Worm (Caenorhabditis elegans) whole organism, L1 larva: ENCODE measurements around the gene Y19D10B.8.

Experiments
- C04F5.9 ChIP-seq: sonication (generic microtip); optimal IDR thresholded peaks from 2 replicates; lab custom pipeline; 2016; ENCODE audit warnings: missing genetic modification characterization, missing compliant biosample characterization
- C16A3.4 ChIP-seq: fragments of 150-350 bp; optimal IDR thresholded peaks from 2 replicates; lab custom pipeline; 2014; ENCODE audit warnings: missing biosample characterization, missing genetic modification characterization
- C34B4.2 ChIP-seq: sonication (generic microtip); optimal IDR thresholded peaks from 2 replicates; lab custom pipeline; 2017; ENCODE audit warnings: mild to moderate bottlenecking, missing genetic modification characterization, missing compliant biosample characterization
- F16B12.6 ChIP-seq: fragments of 150-350 bp; optimal IDR thresholded peaks from 2 replicates; lab custom pipeline; 2014; ENCODE audit warnings: missing biosample characterization, missing genetic modification characterization
- alr-1 ChIP-seq: fragments of 200-800 bp; sonication (Bioruptor generic); optimal IDR thresholded peaks from 2 replicates; lab custom pipeline; 2018; ENCODE audit warnings: borderline replicate concordance, mild to moderate bottlenecking, missing genetic modification characterization, missing compliant biosample characterization
- aly-2 ChIP-seq: fragments of 150-350 bp; optimal IDR thresholded peaks from 2 replicates; lab custom pipeline; 2014; ENCODE audit warnings: missing biosample characterization, missing genetic modification characterization
- ama-1 ChIP-seq: fragments of 150-350 bp; optimal IDR thresholded peaks from 2 replicates; lab custom pipeline; 2014
- blmp-1 ChIP-seq: fragments of 150-350 bp; optimal IDR thresholded peaks from 2 replicates; lab custom pipeline; 2014; ENCODE audit warnings: missing biosample characterization, missing genetic modification characterization
- ceh-63 ChIP-seq: fragments of 200-800 bp; sonication (Bioruptor generic); optimal IDR thresholded peaks from 2 replicates; lab custom pipeline; 2018; ENCODE audit warnings: mild to moderate bottlenecking, missing genetic modification characterization, missing compliant biosample characterization
- ceh-88 ChIP-seq: fragments of 200-800 bp; sonication (Bioruptor generic); IDR thresholded peaks from 2 replicates; pipeline ENCODE4 v1.3.6; 2022; ENCODE audit warnings: missing genetic modification characterization, missing compliant biosample characterization
- ceh-90 ChIP-seq: sonication (generic microtip); optimal IDR thresholded peaks from 2 replicates; lab custom pipeline; 2016; ENCODE audit warnings: missing genetic modification characterization, missing compliant biosample characterization
- ces-1 ChIP-seq: fragments of 150-350 bp; optimal IDR thresholded peaks from 2 replicates; lab custom pipeline; 2014; ENCODE audit warnings: missing biosample characterization, missing genetic modification reagents, missing genetic modification characterization
- dpl-1 ChIP-seq, 3 experiments: fragments of 150-350 bp in 2 of 3; sonication (generic microtip) in 1 of 3; optimal IDR thresholded peaks; 2 replicates each; lab custom pipeline; 2014 to 2017; ENCODE audit warnings: missing biosample characterization in 3 of 3, missing genetic modification characterization in 3 of 3, missing genetic modification reagents in 3 of 3
- efl-1 ChIP-seq, 4 experiments: fragments of 150-350 bp; optimal IDR thresholded peaks in 3 of 4; peaks in 1 of 4; 1 replicate in 1 of 4; 2 replicates in 3 of 4; lab custom pipeline; 2014; ENCODE audit warnings: missing biosample characterization in 2 of 4, missing genetic modification characterization in 2 of 4, missing genetic modification reagents in 2 of 4
- efl-3 ChIP-seq: fragments of 200-800 bp; sonication (Bioruptor generic); optimal IDR thresholded peaks from 2 replicates; lab custom pipeline; 2018; ENCODE audit warnings: mild to moderate bottlenecking, missing genetic modification characterization, missing compliant biosample characterization
- egl-27 ChIP-seq, 2 experiments: fragments of 150-350 bp in 1 of 2; sonication (generic microtip); optimal IDR thresholded peaks; 3 replicates each; lab custom pipeline; 2017 to 2018; ENCODE audit warnings: missing biosample characterization in 2 of 2, missing genetic modification characterization in 2 of 2, missing genetic modification reagents in 2 of 2
- elt-2 ChIP-seq: sonication (generic microtip); optimal IDR thresholded peaks from 2 replicates; lab custom pipeline; 2016; ENCODE audit warnings: missing genetic modification characterization, mild to moderate bottlenecking, inconsistent platforms, missing compliant biosample characterization, missing genetic modification reagents
- elt-3 ChIP-seq, 6 experiments: fragments of 150-350 bp in 1 of 6; sonication (generic microtip); optimal IDR thresholded peaks; 2 replicates each; lab custom pipeline; 2017 to 2018; ENCODE audit warnings: missing biosample characterization in 6 of 6, missing genetic modification characterization in 6 of 6, inconsistent platforms in 1 of 6
- ets-5 ChIP-seq: fragments of 200-800 bp; sonication (Bioruptor generic); IDR thresholded peaks from 2 replicates; pipeline ENCODE4 v1.3.6; 2022; ENCODE audit warnings: missing genetic modification characterization, missing compliant biosample characterization
- fkh-4 ChIP-seq: sonication (generic microtip); optimal IDR thresholded peaks from 2 replicates; lab custom pipeline; 2016; ENCODE audit warnings: missing compliant biosample characterization, missing genetic modification characterization, borderline replicate concordance
- fkh-8 ChIP-seq: sonication (generic microtip); optimal IDR thresholded peaks from 2 replicates; lab custom pipeline; 2016; ENCODE audit warnings: mild to moderate bottlenecking, missing genetic modification characterization, missing compliant biosample characterization
- fos-1 ChIP-seq: fragments of 150-350 bp; optimal IDR thresholded peaks from 2 replicates; lab custom pipeline; 2014; ENCODE audit warnings: missing biosample characterization, missing genetic modification characterization
- hlh-17 ChIP-seq: fragments of 200-800 bp; sonication (Bioruptor generic); optimal IDR thresholded peaks from 2 replicates; lab custom pipeline; 2018; ENCODE audit warnings: missing genetic modification characterization, mild to moderate bottlenecking, missing compliant biosample characterization, moderate library complexity, borderline replicate concordance
- hpl-2 ChIP-seq: fragments of 150-350 bp; optimal IDR thresholded peaks from 2 replicates; lab custom pipeline; 2014; ENCODE audit warnings: missing biosample characterization, missing genetic modification reagents, missing genetic modification characterization
- lin-15B ChIP-seq: fragments of 150-350 bp; sonication (generic microtip); optimal IDR thresholded peaks from 3 replicates; lab custom pipeline; 2014; ENCODE audit warnings: missing biosample characterization, missing genetic modification characterization
- lin-35 ChIP-seq, 2 experiments: fragments of 150-350 bp; optimal IDR thresholded peaks; 2 replicates each; lab custom pipeline; 2014; ENCODE audit warnings: missing biosample characterization in 2 of 2, missing genetic modification characterization in 2 of 2, missing genetic modification reagents in 2 of 2
- lin-39 ChIP-seq: fragments of 150-350 bp; optimal IDR thresholded peaks from 2 replicates; lab custom pipeline; 2014; ENCODE audit warnings: missing biosample characterization, missing genetic modification reagents, missing genetic modification characterization
- mab-9 ChIP-seq: fragments of 200-800 bp; sonication (Bioruptor generic); IDR thresholded peaks from 2 replicates; pipeline ENCODE4 v1.3.6; 2022; ENCODE audit warnings: missing genetic modification reagents, missing genetic modification characterization, missing compliant biosample characterization
- mdl-1 ChIP-seq, 2 experiments: fragments of 150-350 bp; optimal IDR thresholded peaks; 2 replicates each; lab custom pipeline; 2014 to 2017; ENCODE audit warnings: missing biosample characterization in 2 of 2, missing genetic modification characterization in 2 of 2, inconsistent platforms in 1 of 2
- nhr-12 ChIP-seq: sonication (generic microtip); optimal IDR thresholded peaks from 2 replicates; lab custom pipeline; 2017; ENCODE audit warnings: missing biosample characterization, missing genetic modification characterization
- nhr-20 ChIP-seq: sonication (generic microtip); optimal IDR thresholded peaks from 2 replicates; lab custom pipeline; 2016; ENCODE audit warnings: mild to moderate bottlenecking, missing genetic modification characterization, missing compliant biosample characterization
- nhr-28 ChIP-seq: fragments of 150-350 bp; optimal IDR thresholded peaks from 2 replicates; lab custom pipeline; 2014; ENCODE audit warnings: missing biosample characterization, missing genetic modification characterization
- nhr-77 ChIP-seq: fragments of 150-350 bp; optimal IDR thresholded peaks from 2 replicates; lab custom pipeline; 2014; ENCODE audit warnings: missing biosample characterization, missing genetic modification characterization
- nhr-84 ChIP-seq: sonication (generic microtip); optimal IDR thresholded peaks from 2 replicates; lab custom pipeline; 2017; ENCODE audit warnings: missing biosample characterization, missing genetic modification characterization
- nhr-90 ChIP-seq: sonication (generic microtip); optimal IDR thresholded peaks from 2 replicates; lab custom pipeline; 2016; ENCODE audit warnings: mild to moderate bottlenecking, missing genetic modification characterization, missing compliant biosample characterization; ENCODE audit not compliant: poor library complexity
- pqm-1 ChIP-seq: sonication (generic microtip); optimal IDR thresholded peaks from 3 replicates; lab custom pipeline; 2017; ENCODE audit warnings: missing biosample characterization, missing genetic modification characterization
- skn-1 ChIP-seq: fragments of 150-350 bp; optimal IDR thresholded peaks from 2 replicates; lab custom pipeline; 2014; ENCODE audit warnings: missing biosample characterization, missing genetic modification characterization
- snpc-4 ChIP-seq: fragments of 150-350 bp; optimal IDR thresholded peaks from 2 replicates; lab custom pipeline; 2014; ENCODE audit warnings: missing biosample characterization, missing genetic modification characterization
- snu-23 ChIP-seq: sonication (generic microtip); optimal IDR thresholded peaks from 2 replicates; lab custom pipeline; 2016; ENCODE audit warnings: missing genetic modification characterization, missing compliant biosample characterization
- sptf-1 ChIP-seq: fragments of 150-350 bp; optimal IDR thresholded peaks from 2 replicates; lab custom pipeline; 2014; ENCODE audit warnings: missing biosample characterization, missing genetic modification characterization
- sup-37 ChIP-seq: fragments of 200-800 bp; sonication (Bioruptor generic); optimal IDR thresholded peaks from 2 replicates; lab custom pipeline; 2018; ENCODE audit warnings: mild to moderate bottlenecking, missing genetic modification characterization, missing compliant biosample characterization
- tlp-1 ChIP-seq: fragments of 150-350 bp; optimal IDR thresholded peaks from 2 replicates; lab custom pipeline; 2014; ENCODE audit warnings: missing biosample characterization, missing genetic modification characterization
- unc-30 ChIP-seq: sonication (generic microtip); optimal IDR thresholded peaks from 2 replicates; lab custom pipeline; 2017; ENCODE audit warnings: missing biosample characterization, missing genetic modification characterization
- unc-62 ChIP-seq: fragments of 150-350 bp; optimal IDR thresholded peaks from 2 replicates; lab custom pipeline; 2014; ENCODE audit warnings: missing biosample characterization, missing genetic modification reagents, missing genetic modification characterization
- unc-86 ChIP-seq: sonication (generic microtip); optimal IDR thresholded peaks from 2 replicates; lab custom pipeline; 2016; ENCODE audit warnings: missing genetic modification characterization, missing compliant biosample characterization
- vab-15 ChIP-seq: sonication (generic microtip); optimal IDR thresholded peaks from 2 replicates; lab custom pipeline; 2017; ENCODE audit warnings: missing genotype, mild to moderate bottlenecking, missing genetic modification characterization, missing compliant biosample characterization
- xbp-1 ChIP-seq: sonication (generic microtip); optimal IDR thresholded peaks from 2 replicates; lab custom pipeline; 2016; ENCODE audit warnings: missing genetic modification characterization, missing compliant biosample characterization
- zag-1 ChIP-seq: fragments of 150-350 bp; optimal IDR thresholded peaks from 2 replicates; lab custom pipeline; 2014; ENCODE audit warnings: missing biosample characterization, missing genetic modification characterization
- zip-4 ChIP-seq: fragments of 200-800 bp; sonication (Bioruptor generic); optimal IDR thresholded peaks from 2 replicates; lab custom pipeline; 2018; ENCODE audit warnings: mild to moderate bottlenecking, missing genetic modification characterization, moderate library complexity, missing compliant biosample characterization
- ztf-4 ChIP-seq: fragments of 150-350 bp; optimal IDR thresholded peaks from 2 replicates; lab custom pipeline; 2014; ENCODE audit warnings: missing biosample characterization, missing genetic modification characterization

The Y19D10B.8 gene

DNA sequence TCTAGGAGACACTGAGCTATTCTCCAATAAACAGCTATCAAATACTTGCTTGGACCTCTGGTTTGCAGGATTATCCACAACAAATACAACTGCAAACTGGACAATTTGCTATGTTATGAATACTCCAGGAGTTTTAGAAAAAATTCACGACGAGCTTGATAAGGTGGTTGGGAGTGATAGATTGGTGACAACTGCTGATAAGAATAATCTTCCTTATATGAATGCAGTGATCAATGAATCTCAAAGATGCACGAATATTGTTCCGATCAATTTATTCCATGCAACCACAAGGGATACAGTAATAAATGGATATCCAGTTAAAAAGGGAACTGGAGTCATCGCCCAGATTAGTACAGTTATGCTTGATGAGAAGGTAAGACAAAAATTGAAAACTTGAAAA lies 49.0 kb downstream of the Y19D10B.8 start:
- TF ChIP-seq elt-2 (tag; lab: Kevin White, UChicago): peak; percentile 2
- TF ChIP-seq vab-15 (tag; lab: Kevin White, UChicago): no peak
- TF ChIP-seq snu-23 (GFP tag; lab: Kevin White, UChicago): no peak
- no peak for TF ChIP-seq fkh-8
- no peak for TF ChIP-seq nhr-12
- TF ChIP-seq, all 84 proteins: peak for 1

ce11 chrV:2250126-2250590 lies 50.6 kb downstream of the Y19D10B.8 start, which contains the start of gene cyp-33C7:
Gene cyp-33C7 (plus strand): TSS chrV:2250540.
- TF ChIP-seq alr-1 (no peak), zip-4 (GFP tag; lab: Kevin White, UChicago) (no peak), elt-3 (tag; optimal IDR thresholded peaks at IDR 0.05; lab: Kevin White, UChicago) (peak in 1 of 6 experiments; percentile 37), lin-35 (GFP tag; optimal IDR thresholded peaks at IDR 0.05; lab: Kevin White, UChicago) (peak in 1 of 2 experiments; percentile 75), pqm-1 (tag; lab: Kevin White, UChicago) (no peak), blmp-1 (tag; lab: Kevin White, UChicago) (peak; percentile 20), hpl-2 (GFP tag; lab: Kevin White, UChicago) (no peak), mdl-1 (tag; optimal IDR thresholded peaks at IDR 0.05; lab: Kevin White, UChicago) (peak in 1 of 2 experiments; percentile 50), hlh-17 (GFP tag; lab: Kevin White, UChicago) (no peak), ceh-63 (GFP tag; lab: Kevin White, UChicago) (no peak), ets-5 (GFP tag; lab: Robert Waterston, UW) (no peak), mab-9 (GFP tag; lab: Robert Waterston, UW) (no peak), snpc-4 (tag; lab: Kevin White, UChicago) (no peak), dpl-1 (GFP tag; optimal IDR thresholded peaks at IDR 0.05; lab: Kevin White, UChicago) (peak in 2 of 3 experiments; percentile 11 to 33), nhr-12 (no peak), xbp-1 (tag; lab: Kevin White, UChicago) (no peak), ceh-88 (GFP tag; lab: Robert Waterston, UW) (no peak), aly-2 (tag; lab: Kevin White, UChicago) (no peak), ces-1 (GFP tag; lab: Kevin White, UChicago) (no peak), nhr-90 (tag; lab: Kevin White, UChicago) (peak; percentile 36), nhr-77 (tag; lab: Kevin White, UChicago) (no peak), ztf-4 (tag; lab: Kevin White, UChicago) (no peak), nhr-28 (tag; lab: Kevin White, UChicago) (no peak), C34B4.2 (tag; lab: Kevin White, UChicago) (no peak), F16B12.6 (no peak), ceh-90 (no peak), snu-23 (GFP tag; lab: Kevin White, UChicago) (peak; percentile 33), lin-15B (tag; lab: Kevin White, UChicago) (no peak), unc-30 (tag; lab: Kevin White, UChicago) (no peak), C16A3.4 (peak; percentile 25), sup-37 (GFP tag; lab: Kevin White, UChicago) (no peak), efl-1 (optimal IDR thresholded peaks at IDR 0.05; lab: Kevin White, UChicago) (peak in 1 of 2 experiments; percentile 29), efl-1 (GFP tag; optimal IDR thresholded peaks at IDR 0.05 in 1 of 2; lab: Kevin White, UChicago) (peak in 1 of 2 experiments; percentile 52), elt-2 (tag; lab: Kevin White, UChicago) (peak; percentile 75), fkh-8 (peak; percentile 2), zag-1 (tag; lab: Kevin White, UChicago) (no peak), ama-1 (lab: Kevin White, UChicago) (no peak), nhr-20 (tag; lab: Kevin White, UChicago) (peak; percentile 89), sptf-1 (no peak), skn-1 (tag; lab: Kevin White, UChicago) (peak; percentile 81), vab-15 (tag; lab: Kevin White, UChicago) (no peak), C04F5.9 (no peak), unc-86 (tag; lab: Kevin White, UChicago) (no peak), egl-27 (tag; optimal IDR thresholded peaks at IDR 0.05; lab: Kevin White, UChicago) (no peak), lin-39 (no peak), unc-62 (GFP tag; lab: Kevin White, UChicago) (no peak), nhr-84 (tag; lab: Kevin White, UChicago) (no peak), fkh-4 (no peak), tlp-1 (tag; lab: Kevin White, UChicago) (no peak), fos-1 (tag; lab: Kevin White, UChicago) (no peak), efl-3 (no peak)
